Worm (Caenorhabditis elegans): ENCODE results near the gene fbxa-104.

ce11 chrV:15413847-15414246 lies 9.6 kb downstream of the fbxa-104 start, which contains the start of gene srh-264:
- TF ChIP-seq ama-1 (optimal IDR thresholded peaks at IDR 0.05) (no peak), tbx-11 (GFP tag; IDR thresholded peaks at IDR 0.05) (no peak), flt-1 (GFP tag; IDR thresholded peaks at IDR 0.05) (no peak), ets-7 (tag; optimal IDR thresholded peaks at IDR 0.05) (no peak)

Data from whole organism, early embryonic.